Worm (Caenorhabditis elegans) whole organism, L2 larva: Measurements from ENCODE around the gene F58G11.4.

ENCODE experiments used
- C34F6.9 ChIP-seq: fragments of 150-350 bp; optimal IDR thresholded peaks from 2 replicates; lab custom pipeline; 2014; ENCODE audit warnings: missing biosample characterization, missing genetic modification characterization
- F13H6.1 ChIP-seq: sonication (generic microtip); optimal IDR thresholded peaks from 2 replicates; lab custom pipeline; 2016; ENCODE audit warnings: missing genetic modification characterization, missing compliant biosample characterization
- R02D3.7 ChIP-seq: fragments of 150-350 bp; optimal IDR thresholded peaks from 2 replicates; lab custom pipeline; 2014; ENCODE audit warnings: missing biosample characterization, missing genetic modification characterization
- Y55F3AM.14 ChIP-seq: fragments of 200-800 bp; sonication (Bioruptor generic); optimal IDR thresholded peaks from 2 replicates; lab custom pipeline; 2018; ENCODE audit warnings: mild to moderate bottlenecking, missing genetic modification characterization, missing compliant biosample characterization
- ZK546.5 ChIP-seq: sonication (generic microtip); optimal IDR thresholded peaks from 2 replicates; lab custom pipeline; 2017; ENCODE audit warnings: missing biosample characterization, missing genetic modification characterization
- ama-1 ChIP-seq: fragments of 150-350 bp; optimal IDR thresholded peaks from 2 replicates; lab custom pipeline; 2018; ENCODE audit warnings: inconsistent platforms
- blmp-1 ChIP-seq: sonication (generic microtip); optimal IDR thresholded peaks from 2 replicates; lab custom pipeline; 2017; ENCODE audit warnings: missing genetic modification characterization, mild to moderate bottlenecking, missing compliant biosample characterization, antibody characterized with exemption, moderate library complexity; ENCODE audit not compliant: insufficient read depth
- ceh-82 ChIP-seq: fragments of 150-350 bp; optimal IDR thresholded peaks from 2 replicates; lab custom pipeline; 2014; ENCODE audit warnings: missing biosample characterization, missing genetic modification characterization
- dmd-4 ChIP-seq: sonication (generic microtip); optimal IDR thresholded peaks from 2 replicates; lab custom pipeline; 2017; ENCODE audit warnings: missing biosample characterization, missing genetic modification characterization
- egl-27 ChIP-seq: sonication (generic microtip); optimal IDR thresholded peaks from 3 replicates; lab custom pipeline; 2017; ENCODE audit warnings: missing biosample characterization, missing genetic modification reagents, missing genetic modification characterization
- elt-1 ChIP-seq: fragments of 150-350 bp; optimal IDR thresholded peaks from 2 replicates; lab custom pipeline; 2014; ENCODE audit warnings: missing biosample characterization, missing genetic modification characterization
- elt-3 ChIP-seq: sonication (generic microtip); optimal IDR thresholded peaks from 2 replicates; lab custom pipeline; 2017; ENCODE audit warnings: missing biosample characterization, missing genetic modification characterization
- gmeb-1 ChIP-seq: fragments of 150-350 bp; optimal IDR thresholded peaks from 2 replicates; lab custom pipeline; 2014; ENCODE audit warnings: missing biosample characterization, missing genetic modification characterization
- lin-11 ChIP-seq: fragments of 150-350 bp; sonication (generic microtip); optimal IDR thresholded peaks from 2 replicates; lab custom pipeline; 2014; ENCODE audit warnings: missing biosample characterization, missing genetic modification characterization, inconsistent platforms, mixed read lengths
- lin-13 ChIP-seq: fragments of 150-350 bp; optimal IDR thresholded peaks from 2 replicates; lab custom pipeline; 2014; ENCODE audit warnings: missing biosample characterization, missing genetic modification reagents, missing genetic modification characterization
- lin-39 ChIP-seq: fragments of 150-350 bp; optimal IDR thresholded peaks from 2 replicates; lab custom pipeline; 2014; ENCODE audit warnings: missing biosample characterization, missing genetic modification reagents, missing genetic modification characterization
- lsy-2 ChIP-seq, 2 experiments: fragments of 150-350 bp in 1 of 2; sonication (generic microtip) in 1 of 2; optimal IDR thresholded peaks; 2 replicates each; lab custom pipeline; 2014 to 2017; ENCODE audit warnings: missing biosample characterization in 2 of 2, missing genetic modification characterization in 2 of 2
- mab-5 ChIP-seq: fragments of 150-350 bp; optimal IDR thresholded peaks from 2 replicates; lab custom pipeline; 2014; ENCODE audit warnings: missing biosample characterization, missing genetic modification characterization
- mbf-1 ChIP-seq: sonication (generic microtip); optimal IDR thresholded peaks from 2 replicates; lab custom pipeline; 2017; ENCODE audit warnings: missing biosample characterization, missing genetic modification characterization
- nhr-11 ChIP-seq: fragments of 150-350 bp; optimal IDR thresholded peaks from 2 replicates; lab custom pipeline; 2014; ENCODE audit warnings: missing biosample characterization, missing genetic modification characterization
- nhr-12 ChIP-seq: fragments of 150-350 bp; optimal IDR thresholded peaks from 2 replicates; lab custom pipeline; 2014; ENCODE audit warnings: missing biosample characterization, missing genetic modification characterization
- nhr-129 ChIP-seq: fragments of 150-350 bp; optimal IDR thresholded peaks from 2 replicates; lab custom pipeline; 2014; ENCODE audit warnings: missing biosample characterization, missing genetic modification characterization
- nhr-23 ChIP-seq: fragments of 150-350 bp; optimal IDR thresholded peaks from 2 replicates; lab custom pipeline; 2014; ENCODE audit warnings: missing biosample characterization, missing genetic modification reagents, missing genetic modification characterization
- nhr-237 ChIP-seq: fragments of 150-350 bp; optimal IDR thresholded peaks from 2 replicates; lab custom pipeline; 2014; ENCODE audit warnings: missing biosample characterization, missing genetic modification characterization
- nhr-25 ChIP-seq: fragments of 150-350 bp; sonication (generic microtip); optimal IDR thresholded peaks from 3 replicates; lab custom pipeline; 2014; ENCODE audit warnings: missing biosample characterization, missing genetic modification characterization
- nhr-77 ChIP-seq: fragments of 150-350 bp; optimal IDR thresholded peaks from 2 replicates; lab custom pipeline; 2014; ENCODE audit warnings: missing biosample characterization, missing genetic modification characterization
- peb-1 ChIP-seq: fragments of 150-350 bp; optimal IDR thresholded peaks from 2 replicates; lab custom pipeline; 2014; ENCODE audit warnings: missing biosample characterization, missing genetic modification characterization
- sem-4 ChIP-seq: fragments of 150-350 bp; optimal IDR thresholded peaks from 2 replicates; lab custom pipeline; 2014; ENCODE audit warnings: missing biosample characterization, missing genetic modification reagents, missing genetic modification characterization
- skn-1 ChIP-seq: sonication (generic microtip); optimal IDR thresholded peaks from 2 replicates; lab custom pipeline; 2017; ENCODE audit warnings: missing biosample characterization, missing genetic modification characterization
- sma-3 ChIP-seq: sonication (generic microtip); optimal IDR thresholded peaks from 2 replicates; lab custom pipeline; 2016; ENCODE audit warnings: missing genetic modification reagents, missing genetic modification characterization, missing compliant biosample characterization
- sma-9 ChIP-seq, 2 experiments: fragments of 150-350 bp in 1 of 2; sonication (generic microtip) in 1 of 2; optimal IDR thresholded peaks; 2 replicates each; lab custom pipeline; 2014 to 2016; ENCODE audit warnings: missing genetic modification characterization in 2 of 2, mild to moderate bottlenecking in 1 of 2, missing biosample characterization in 1 of 2, missing compliant biosample characterization in 1 of 2, missing genetic modification reagents in 1 of 2, moderate library complexity in 1 of 2
- unc-39 ChIP-seq: fragments of 150-350 bp; optimal IDR thresholded peaks from 2 replicates; lab custom pipeline; 2014; ENCODE audit warnings: missing biosample characterization, missing genetic modification characterization
- unc-55 ChIP-seq: fragments of 150-350 bp; sonication (generic microtip); optimal IDR thresholded peaks from 3 replicates; lab custom pipeline; 2014; ENCODE audit warnings: missing biosample characterization, missing genetic modification reagents, missing genetic modification characterization
- unc-62 ChIP-seq: fragments of 150-350 bp; optimal IDR thresholded peaks from 2 replicates; lab custom pipeline; 2014; ENCODE audit warnings: missing biosample characterization, missing genetic modification reagents, missing genetic modification characterization
- zag-1 ChIP-seq: fragments of 150-350 bp; optimal IDR thresholded peaks from 2 replicates; lab custom pipeline; 2014; ENCODE audit warnings: missing biosample characterization, missing genetic modification characterization
- ztf-11 ChIP-seq: sonication (generic microtip); optimal IDR thresholded peaks from 2 replicates; lab custom pipeline; 2017; ENCODE audit warnings: missing biosample characterization, missing genetic modification characterization
- ztf-4 ChIP-seq: fragments of 150-350 bp; optimal IDR thresholded peaks from 2 replicates; lab custom pipeline; 2014; ENCODE audit warnings: missing biosample characterization, missing genetic modification characterization

Gene F58G11.4

ce11 chrV:13678542-13678941 is 6.2 kb downstream of the F58G11.4 start, which contains the start of the genes tag-65 and ccz-1 (continued):
- TF ChIP-seq F13H6.1 (tag; lab: Kevin White, UChicago), result peak; percentile 86
- no peak for TF ChIP-seq nhr-11 (tag; lab: Kevin White, UChicago)
- peak; percentile 43 for TF ChIP-seq egl-27
- peak; percentile 87 to 94 for TF ChIP-seq lsy-2 (tag; optimal IDR thresholded peaks at IDR 0.05; lab: Kevin White, UChicago)
- peak; percentile 87 for TF ChIP-seq lin-13 (GFP tag; lab: Kevin White, UChicago)
- peak; percentile 35 for TF ChIP-seq ama-1 (lab: Kevin White, UChicago)
- peak; percentile 31 for TF ChIP-seq lin-11
- peak; percentile 57 for TF ChIP-seq unc-62

DNA sequence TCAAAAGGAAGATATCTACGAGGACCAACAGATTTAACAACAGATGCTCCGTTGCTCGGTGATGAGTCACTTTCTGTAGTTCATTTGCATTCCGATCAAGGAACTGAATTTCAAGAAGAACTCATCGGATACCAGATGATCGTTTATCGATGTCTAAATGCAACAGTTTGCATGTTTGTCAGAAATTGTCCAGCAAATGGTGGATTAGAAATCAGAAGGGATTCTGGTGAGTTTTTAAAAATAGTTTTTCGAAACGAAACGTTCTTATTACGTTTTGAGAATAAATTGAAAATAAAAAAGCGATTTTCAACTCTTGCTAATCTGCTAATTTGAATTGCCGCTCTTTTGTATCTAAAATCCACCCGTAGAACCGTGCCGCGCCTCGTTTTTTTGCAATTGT is 7.5 kb downstream of the F58G11.4 start:
- TF ChIP-seq mab-5 (tag; lab: Kevin White, UChicago) (no peak), unc-39 (tag; lab: Kevin White, UChicago) (no peak), sma-3 (GFP tag; lab: Kevin White, UChicago) (no peak), lin-13 (GFP tag; lab: Kevin White, UChicago) (no peak), ama-1 (lab: Kevin White, UChicago) (no peak), ztf-11 (tag; lab: Kevin White, UChicago) (no peak)

DNA sequence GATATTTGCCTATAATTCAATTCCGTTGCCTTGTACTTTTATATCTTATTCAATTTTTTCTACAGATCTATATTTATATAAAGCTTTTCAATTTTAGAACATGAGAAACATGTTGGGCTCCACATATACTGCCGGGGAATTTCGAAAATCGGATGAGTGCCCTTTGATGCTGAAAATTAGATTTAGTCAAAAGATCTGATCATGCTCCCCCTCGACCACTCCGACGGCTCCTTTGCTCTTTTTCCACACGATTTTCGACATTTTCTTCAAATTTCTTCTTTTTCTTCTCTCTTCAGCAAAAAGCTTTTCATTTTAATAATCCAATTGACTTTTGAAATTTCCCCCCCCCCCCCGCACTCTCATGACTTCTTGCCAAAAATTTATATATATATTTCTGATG is 9.1 kb downstream of the F58G11.4 start:
- TF ChIP-seq skn-1 (tag; lab: Kevin White, UChicago) (no peak), sma-3 (GFP tag; lab: Kevin White, UChicago) (no peak), elt-3 (no peak), ZK546.5 (tag; lab: Kevin White, UChicago) (no peak), gmeb-1 (no peak)
- TF ChIP-seq, all 48 proteins: peak for 0

DNA sequence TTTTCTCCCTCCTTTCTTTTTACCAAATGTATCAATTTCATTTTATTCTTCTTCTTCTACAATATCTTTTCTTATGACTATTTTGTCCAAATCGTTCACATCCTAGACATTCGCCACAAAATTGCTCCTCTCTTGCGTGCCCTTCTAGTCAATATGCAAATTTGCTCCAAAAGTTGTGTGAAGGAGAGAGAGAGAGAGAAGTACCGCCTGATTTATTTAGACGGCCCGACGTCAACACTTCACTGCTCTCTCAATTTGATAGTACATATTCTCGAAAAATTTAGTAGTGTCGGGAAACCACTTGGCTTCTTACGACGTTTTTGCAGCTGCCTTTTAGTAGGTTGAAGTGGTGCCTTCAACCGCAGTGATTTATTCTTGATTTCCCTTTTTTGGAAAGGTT is 14.1 kb downstream of the F58G11.4 start:
- TF ChIP-seq C34F6.9 (tag; lab: Kevin White, UChicago), result peak; percentile 11
- no peak for TF ChIP-seq ztf-4 (tag; lab: Kevin White, UChicago)

ce11 chrV:13687504-13687903 is 15.1 kb downstream of the F58G11.4 start:
- no peak for TF ChIP-seq R02D3.7

- TF ChIP-seq nhr-25 (tag; lab: Kevin White, UChicago), result no peak
- TF ChIP-seq zag-1 (tag; lab: Kevin White, UChicago), result no peak
- no peak for TF ChIP-seq nhr-12 (tag; lab: Kevin White, UChicago)
- no peak for TF ChIP-seq unc-62
- no peak for TF ChIP-seq nhr-237 (tag; lab: Kevin White, UChicago)
- TF ChIP-seq Y55F3AM.14 (GFP tag; lab: Kevin White, UChicago), result no peak
- TF ChIP-seq dmd-4 (tag; lab: Kevin White, UChicago), result no peak
- TF ChIP-seq nhr-23 (tag; lab: Kevin White, UChicago), result no peak
- TF ChIP-seq blmp-1, result no peak
- TF ChIP-seq peb-1, result no peak
- no peak for TF ChIP-seq nhr-11 (tag; lab: Kevin White, UChicago)
- TF ChIP-seq unc-39 (tag; lab: Kevin White, UChicago), result no peak
- TF ChIP-seq mbf-1 (tag; lab: Kevin White, UChicago), result no peak
- no peak for TF ChIP-seq lin-39
- TF ChIP-seq unc-55 (GFP tag; lab: Kevin White, UChicago), result no peak
- no peak for TF ChIP-seq nhr-129
Measured at ce11 chrV:13689592-13689991, 17.2 kb downstream of the F58G11.4 start, which contains the start of gene T01D3.1. TSS of gene T01D3.1 (plus strand) at chrV:13689892.

- no peak for TF ChIP-seq gmeb-1
- TF ChIP-seq blmp-1, result no peak
- no peak for TF ChIP-seq mbf-1 (tag; lab: Kevin White, UChicago)
- TF ChIP-seq nhr-77 (tag; lab: Kevin White, UChicago), result no peak
- no peak for TF ChIP-seq sem-4
- TF ChIP-seq nhr-11 (tag; lab: Kevin White, UChicago), result no peak
- TF ChIP-seq sma-9 (GFP tag; optimal IDR thresholded peaks at IDR 0.05; lab: Kevin White, UChicago), result no peak
- no peak for TF ChIP-seq sma-9 (tag; optimal IDR thresholded peaks at IDR 0.05; lab: Kevin White, UChicago)
- no peak for TF ChIP-seq mab-5 (tag; lab: Kevin White, UChicago)
- TF ChIP-seq lsy-2 (tag; optimal IDR thresholded peaks at IDR 0.05; lab: Kevin White, UChicago), result no peak
- TF ChIP-seq F13H6.1 (tag; lab: Kevin White, UChicago), result no peak
- no peak for TF ChIP-seq elt-1 (tag; lab: Kevin White, UChicago)
- no peak for TF ChIP-seq elt-3
- TF ChIP-seq unc-55 (GFP tag; lab: Kevin White, UChicago), result no peak
- TF ChIP-seq nhr-23 (tag; lab: Kevin White, UChicago), result no peak
- TF ChIP-seq ztf-4 (tag; lab: Kevin White, UChicago), result no peak
- no peak for TF ChIP-seq ceh-82 (tag; lab: Kevin White, UChicago)
- TF ChIP-seq egl-27, result no peak
- TF ChIP-seq unc-62, result no peak
- TF ChIP-seq lin-39, result no peak
- no peak for TF ChIP-seq unc-39 (tag; lab: Kevin White, UChicago)
- TF ChIP-seq, all 48 proteins: peak for 0
Measured at ce11 chrV:13690276-13690675, 17.9 kb downstream of the F58G11.4 start.
